Worm (Caenorhabditis elegans) whole organism, late embryonic: ENCODE results near the gene B0281.6.

ENCODE experiments used
- F13H6.1 ChIP-seq: sonication (generic microtip); optimal IDR thresholded peaks from 2 replicates; lab custom pipeline; 2016; ENCODE audit warnings: missing genetic modification characterization, missing compliant biosample characterization
- K02D7.2 ChIP-seq: sonication (generic microtip); optimal IDR thresholded peaks from 2 replicates; lab custom pipeline; 2017; ENCODE audit warnings: mild to moderate bottlenecking, missing genetic modification characterization, missing compliant biosample characterization
- K09A11.1 ChIP-seq: sonication (generic microtip); optimal IDR thresholded peaks from 2 replicates; lab custom pipeline; 2017; ENCODE audit warnings: antibody characterized with exemption, mild to moderate bottlenecking, missing genetic modification characterization, missing compliant biosample characterization; ENCODE audit not compliant: insufficient read depth
- T23F11.4 ChIP-seq: fragments of 200-800 bp; sonication (Bioruptor generic); optimal IDR thresholded peaks from 2 replicates; lab custom pipeline; 2018; ENCODE audit warnings: mild to moderate bottlenecking, missing genetic modification characterization, missing compliant biosample characterization
- Y22D7AL.16 ChIP-seq: sonication (generic microtip); optimal IDR thresholded peaks from 2 replicates; lab custom pipeline; 2016; ENCODE audit warnings: missing genetic modification characterization, missing compliant biosample characterization
- ama-1 ChIP-seq: fragments of 150-350 bp; optimal IDR thresholded peaks from 2 replicates; lab custom pipeline; 2014
- ceh-18 ChIP-seq: sonication (generic microtip); optimal IDR thresholded peaks from 2 replicates; lab custom pipeline; 2016; ENCODE audit warnings: missing genetic modification characterization, missing compliant biosample characterization
- ceh-19 ChIP-seq: fragments of 200-800 bp; sonication (Bioruptor generic); optimal IDR thresholded peaks from 2 replicates; lab custom pipeline; 2018; ENCODE audit warnings: mild to moderate bottlenecking, missing genetic modification characterization, missing compliant biosample characterization
- ceh-2 ChIP-seq: sonication (generic microtip); optimal IDR thresholded peaks from 2 replicates; lab custom pipeline; 2016; ENCODE audit warnings: missing genotype, missing genetic modification characterization, missing compliant biosample characterization
- ceh-30 ChIP-seq: fragments of 150-350 bp; optimal IDR thresholded peaks from 2 replicates; lab custom pipeline; 2014; ENCODE audit warnings: missing biosample characterization, missing genetic modification characterization
- ceh-34 ChIP-seq: sonication (generic microtip); optimal IDR thresholded peaks from 2 replicates; lab custom pipeline; 2016; ENCODE audit warnings: mild to moderate bottlenecking, missing genetic modification characterization, missing compliant biosample characterization
- ceh-9 ChIP-seq: sonication (generic microtip); optimal IDR thresholded peaks from 2 replicates; lab custom pipeline; 2016; ENCODE audit warnings: mild to moderate bottlenecking, missing genetic modification characterization, inconsistent platforms, missing compliant biosample characterization
- dmd-4 ChIP-seq: sonication (generic microtip); optimal IDR thresholded peaks from 2 replicates; lab custom pipeline; 2016; ENCODE audit warnings: borderline replicate concordance, missing genetic modification characterization, missing compliant biosample characterization
- dve-1 ChIP-seq: sonication (generic microtip); optimal IDR thresholded peaks from 2 replicates; lab custom pipeline; 2017; ENCODE audit warnings: antibody characterized with exemption, mild to moderate bottlenecking, missing genetic modification characterization, missing compliant biosample characterization
- elt-2 ChIP-seq: sonication (generic microtip); optimal IDR thresholded peaks from 2 replicates; lab custom pipeline; 2016; ENCODE audit warnings: missing genetic modification reagents, missing genetic modification characterization, missing compliant biosample characterization
- eyg-1 ChIP-seq: sonication (generic microtip); optimal IDR thresholded peaks from 2 replicates; lab custom pipeline; 2016; ENCODE audit warnings: missing genotype, missing genetic modification characterization, missing compliant biosample characterization
- fax-1 ChIP-seq: sonication (generic microtip); optimal IDR thresholded peaks from 2 replicates; lab custom pipeline; 2016; ENCODE audit warnings: missing genotype, missing genetic modification characterization, missing compliant biosample characterization
- fkh-6 ChIP-seq: sonication (generic microtip); optimal IDR thresholded peaks from 2 replicates; lab custom pipeline; 2016; ENCODE audit warnings: missing genetic modification characterization, missing compliant biosample characterization
- gmeb-2 ChIP-seq: sonication (generic microtip); optimal IDR thresholded peaks from 2 replicates; lab custom pipeline; 2016; ENCODE audit warnings: missing genetic modification characterization, inconsistent platforms, missing compliant biosample characterization
- hlh-6 ChIP-seq: sonication (generic microtip); optimal IDR thresholded peaks from 2 replicates; lab custom pipeline; 2016; ENCODE audit warnings: missing genotype, missing genetic modification characterization, missing compliant biosample characterization
- lin-11 ChIP-seq: fragments of 200-800 bp; sonication (Bioruptor generic); optimal IDR thresholded peaks from 2 replicates; lab custom pipeline; 2018; ENCODE audit warnings: mild to moderate bottlenecking, missing genetic modification characterization, missing compliant biosample characterization
- mec-3 ChIP-seq: sonication (generic microtip); optimal IDR thresholded peaks from 2 replicates; lab custom pipeline; 2016; ENCODE audit warnings: borderline replicate concordance, missing genetic modification characterization, missing compliant biosample characterization
- pat-9 ChIP-seq: fragments of 200-800 bp; sonication (Bioruptor generic); optimal IDR thresholded peaks from 2 replicates; lab custom pipeline; 2018; ENCODE audit warnings: mild to moderate bottlenecking, missing genetic modification characterization, moderate library complexity, missing compliant biosample characterization
- pax-1 ChIP-seq: fragments of 150-350 bp; optimal IDR thresholded peaks from 2 replicates; lab custom pipeline; 2014; ENCODE audit warnings: missing biosample characterization, missing genetic modification characterization
- pqm-1 ChIP-seq: sonication (generic microtip); optimal IDR thresholded peaks from 2 replicates; lab custom pipeline; 2016; ENCODE audit warnings: missing genetic modification characterization, missing compliant biosample characterization
- pros-1 ChIP-seq: fragments of 150-350 bp; optimal IDR thresholded peaks from 2 replicates; lab custom pipeline; 2014; ENCODE audit warnings: missing biosample characterization, missing genetic modification reagents, missing genetic modification characterization
- ref-2 ChIP-seq: sonication (generic microtip); optimal IDR thresholded peaks from 2 replicates; lab custom pipeline; 2016; ENCODE audit warnings: missing genetic modification characterization, missing compliant biosample characterization
- sdc-2 ChIP-seq: sonication (generic microtip); optimal IDR thresholded peaks from 2 replicates; lab custom pipeline; 2016; ENCODE audit warnings: missing genotype, missing genetic modification characterization, missing compliant biosample characterization
- sox-4 ChIP-seq: sonication (generic microtip); optimal IDR thresholded peaks from 2 replicates; lab custom pipeline; 2017; ENCODE audit warnings: mild to moderate bottlenecking, missing genetic modification characterization, inconsistent platforms, missing compliant biosample characterization
- unc-3 ChIP-seq, 2 experiments: fragments of 200-800 bp in 1 of 2; sonication (Bioruptor generic) in 1 of 2; sonication (generic microtip) in 1 of 2; conservative IDR thresholded peaks in 1 of 2; optimal IDR thresholded peaks in 1 of 2; 2 replicates each; pipeline versions ENCODE4 v1.3.6 to Lab custom; 2016 to 2022; ENCODE audit warnings: missing compliant biosample characterization in 2 of 2, missing genetic modification characterization in 2 of 2, missing genetic modification reagents in 1 of 2

B0281.6 gene

DNA sequence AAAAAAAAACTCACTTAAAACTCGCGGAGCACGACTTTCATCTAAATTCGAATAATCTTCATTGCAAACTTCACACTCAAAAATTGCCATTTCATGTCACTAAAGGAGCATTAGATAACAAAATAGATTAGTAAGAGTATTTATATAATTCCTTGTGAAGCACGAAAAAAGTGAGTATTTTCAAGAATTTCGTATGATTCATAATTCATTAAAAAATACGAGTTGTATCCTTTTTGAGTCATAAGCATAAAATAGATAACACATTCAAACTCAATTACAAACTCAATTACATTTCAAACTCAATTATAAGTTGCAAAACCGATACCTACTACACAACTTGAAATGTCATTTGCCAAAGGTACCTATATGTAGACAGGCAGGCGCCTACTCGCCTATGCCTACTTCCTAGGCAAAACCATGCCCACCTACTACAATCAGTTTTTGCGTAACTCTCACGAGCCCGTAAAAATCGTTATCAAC, 26.8 kb upstream of the B0281.6 start, which contains the start of the genes ZK1240.8 and ZK1240.1:
Gene ZK1240.8 (minus strand): TSS at position 101 of the 480 bp plus-strand sequence.
Gene ZK1240.1 (plus strand): TSS at position 430 of the 480 bp plus-strand sequence.
- TF ChIP-seq ceh-2 (tag; lab: Kevin White, UChicago): no peak
- TF ChIP-seq eyg-1 (tag; lab: Kevin White, UChicago): no peak
- no peak for TF ChIP-seq ceh-30 (tag; lab: Kevin White, UChicago)

DNA sequence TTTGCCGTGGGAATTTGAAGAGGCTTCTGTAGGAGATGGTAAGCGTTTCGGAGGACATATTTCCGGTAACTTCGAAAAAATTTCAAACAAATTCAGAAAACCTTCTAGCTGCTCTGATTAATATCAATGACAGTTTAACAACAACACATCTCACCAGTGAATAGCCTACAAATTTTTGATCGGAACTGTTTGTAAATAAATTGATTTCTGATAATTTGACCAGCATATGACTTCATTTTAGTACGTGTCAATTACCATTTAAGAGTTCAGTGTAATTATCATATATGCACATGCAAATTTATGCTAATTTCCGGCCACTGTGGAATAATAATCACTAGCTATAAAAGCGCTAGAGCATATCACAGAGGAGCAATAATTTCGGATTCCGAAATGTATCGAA, 22.7 kb upstream of the B0281.6 start, which contains the start of gene ZK1240.11:
Gene ZK1240.11 (plus strand): TSS at position 301 of the 400 bp plus-strand sequence.
- no peak for TF ChIP-seq gmeb-2 (tag; lab: Kevin White, UChicago)
- TF ChIP-seq fkh-6: no peak
- TF ChIP-seq Y22D7AL.16 (tag; lab: Kevin White, UChicago): no peak
- no peak for TF ChIP-seq dmd-4 (tag; lab: Kevin White, UChicago)
- no peak for TF ChIP-seq ceh-2 (tag; lab: Kevin White, UChicago)
- TF ChIP-seq T23F11.4 (GFP tag; lab: Kevin White, UChicago): no peak

DNA sequence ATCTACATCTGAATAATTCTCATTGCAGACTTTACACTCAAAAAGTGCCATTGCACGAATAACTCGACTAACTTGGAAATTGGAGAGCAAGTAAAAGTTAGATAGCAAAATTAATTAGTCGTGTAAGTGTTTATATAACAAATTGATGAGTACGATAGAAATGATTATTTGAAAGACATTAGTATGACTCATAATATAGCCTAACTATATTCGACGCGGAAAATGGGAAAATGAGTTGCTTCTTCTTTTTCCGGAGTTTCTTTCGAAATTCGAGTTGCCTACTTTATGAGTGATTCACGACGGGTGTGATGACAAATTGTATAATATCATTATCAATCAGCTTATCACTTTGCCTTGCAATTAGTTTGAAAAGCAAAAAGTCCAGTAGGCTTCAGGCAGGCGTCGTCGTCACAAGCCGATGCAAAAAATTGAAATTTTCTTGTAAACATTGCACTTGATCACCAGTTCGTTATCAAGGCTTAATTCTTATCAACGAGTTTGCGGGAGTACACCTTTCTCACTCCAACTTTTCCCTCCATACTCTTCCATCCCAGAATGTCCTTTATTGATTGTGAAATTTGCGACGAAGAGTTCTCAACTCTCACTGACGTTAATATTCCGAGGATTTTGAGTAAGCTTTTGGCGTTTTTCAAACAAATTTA, 20.8 kb upstream of the B0281.6 start, which contains the start of the genes ZK1240.6 and ZK1240.2:
Gene ZK1240.6 (minus strand): TSS at position 51 of the 662 bp plus-strand sequence.
Gene ZK1240.2 (plus strand): TSS at position 520 of the 662 bp plus-strand sequence.
- TF ChIP-seq dve-1 (tag; lab: Kevin White, UChicago) (no peak), ceh-18 (no peak)

DNA sequence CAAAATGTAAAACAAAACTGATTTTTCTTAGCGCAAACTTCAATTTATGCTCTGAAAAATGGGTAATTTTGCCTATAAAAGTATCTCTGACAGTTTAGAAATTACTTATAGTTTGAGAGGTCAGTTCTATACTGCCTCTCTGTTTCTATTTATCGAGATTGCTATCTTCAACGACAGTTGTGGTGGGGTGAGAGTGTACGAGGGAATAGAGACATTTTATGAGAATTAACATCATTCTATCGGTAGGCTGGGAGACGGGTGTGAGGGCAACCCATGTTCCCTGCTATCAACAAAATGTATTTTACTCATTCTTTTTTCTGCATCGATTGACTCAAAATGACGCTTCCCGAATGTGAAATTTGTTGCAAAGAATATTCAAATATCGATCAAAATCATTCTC, 17.9 kb upstream of the B0281.6 start, which contains the start of gene ZK1240.3:
Gene ZK1240.3 (plus strand): TSS at position 238 of the 400 bp plus-strand sequence.
- TF ChIP-seq pax-1 (no peak), ceh-34 (tag; lab: Kevin White, UChicago) (no peak), elt-2 (tag; lab: Kevin White, UChicago) (peak; percentile 17)

DNA sequence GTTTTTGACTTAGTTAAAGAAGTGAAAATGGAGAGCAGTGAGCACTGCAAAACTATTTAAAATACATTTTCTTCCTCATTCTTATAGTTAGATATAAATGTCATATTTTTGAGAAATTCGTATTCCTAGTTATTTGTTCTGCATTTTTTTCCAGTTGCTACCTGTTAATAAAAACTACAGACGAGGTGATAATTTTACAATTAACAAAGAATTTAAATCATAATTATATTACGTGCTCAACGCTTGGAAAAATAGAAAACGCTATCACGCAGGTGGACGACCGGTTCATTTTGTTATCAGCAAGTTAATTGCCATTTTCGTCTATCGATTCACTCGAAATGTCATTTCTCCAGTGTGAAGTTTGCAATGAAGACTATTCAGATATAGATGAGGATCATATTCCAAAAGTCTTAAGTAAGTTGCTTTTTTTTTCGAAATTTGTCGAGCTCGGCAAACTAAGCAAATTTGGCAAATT, 15.7 kb upstream of the B0281.6 start, which contains the start of the genes ZK1240.5 and ZK1240.9:
Gene ZK1240.5 (minus strand): TSS at position 51 of the 475 bp plus-strand sequence.
Gene ZK1240.9 (plus strand): TSS at position 307 of the 475 bp plus-strand sequence.
- TF ChIP-seq F13H6.1: no peak
- no peak for TF ChIP-seq K02D7.2 (tag; lab: Kevin White, UChicago)
- TF ChIP-seq ref-2 (tag; lab: Kevin White, UChicago): no peak
- TF ChIP-seq hlh-6 (tag; lab: Kevin White, UChicago): no peak
- no peak for TF ChIP-seq pqm-1 (tag; lab: Kevin White, UChicago)
- TF ChIP-seq pat-9 (tag; lab: Kevin White, UChicago): no peak
- no peak for TF ChIP-seq fax-1 (tag; lab: Kevin White, UChicago)
- TF ChIP-seq K09A11.1 (tag; lab: Kevin White, UChicago): no peak
- no peak for TF ChIP-seq sox-4 (tag; lab: Kevin White, UChicago)
- no peak for TF ChIP-seq ceh-9 (tag; lab: Kevin White, UChicago)

DNA sequence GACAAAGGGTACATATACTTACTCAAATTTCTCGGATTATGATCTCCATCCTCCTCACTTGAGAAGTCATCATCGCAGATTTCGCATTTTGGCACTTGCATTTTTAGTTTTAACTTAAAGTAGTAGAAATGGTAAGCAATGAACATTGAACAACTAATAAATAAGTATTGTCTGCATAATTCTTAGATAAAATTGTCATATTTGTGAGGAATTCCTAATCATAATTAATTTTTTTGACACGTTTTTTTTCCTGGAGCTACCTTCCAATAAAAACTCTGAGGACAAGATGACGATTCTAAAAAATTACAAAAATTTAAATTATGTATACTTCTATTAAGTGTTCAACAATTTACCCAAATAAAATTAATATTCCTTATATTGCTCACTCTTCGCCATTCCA, 10.5 kb upstream of the B0281.6 start, which contains the start of the genes trim-21 and B0281.1:
Gene trim-21 (minus strand): TSS at position 101 of the 400 bp plus-strand sequence.
Gene B0281.1 (plus strand): TSS at position 321 of the 400 bp plus-strand sequence.
- TF ChIP-seq pros-1 (tag; lab: Kevin White, UChicago): no peak
- no peak for TF ChIP-seq lin-11 (tag; lab: Kevin White, UChicago)
- TF ChIP-seq ama-1 (lab: Kevin White, UChicago): no peak
- TF ChIP-seq mec-3 (tag; lab: Kevin White, UChicago): no peak
- TF ChIP-seq ceh-19: no peak
- no peak for TF ChIP-seq fkh-6
- TF ChIP-seq ceh-18: no peak
- TF ChIP-seq dve-1 (tag; lab: Kevin White, UChicago): no peak
- TF ChIP-seq ceh-2 (tag; lab: Kevin White, UChicago): no peak
- TF ChIP-seq ceh-34 (tag; lab: Kevin White, UChicago): no peak
- no peak for TF ChIP-seq sdc-2 (tag; lab: Kevin White, UChicago)
- no peak for TF ChIP-seq hlh-6 (tag; lab: Kevin White, UChicago)
- no peak for TF ChIP-seq unc-3 (GFP tag; conservative IDR thresholded peaks at IDR 0.05; lab: Robert Waterston, UW)
- no peak for TF ChIP-seq unc-3 (tag; optimal IDR thresholded peaks at IDR 0.05; lab: Kevin White, UChicago)
- TF ChIP-seq K02D7.2 (tag; lab: Kevin White, UChicago): no peak
